Fruit fly (Drosophila melanogaster) whole organism, embryonic: ENCODE results near the gene CG16953.

Source experiments
- Adf1 ChIP-seq: fragments of 200-800 bp; sonication (Bioruptor generic); IDR thresholded peaks from 2 replicates; pipeline ENCODE4 v1.3.6; 2022; ENCODE audit warnings: missing biosample characterization, missing genetic modification characterization
- Aef1 ChIP-seq: fragments of 200-800 bp; sonication (Bioruptor generic); IDR thresholded peaks from 3 replicates; pipeline ENCODE4 v1.3.6; 2022; ENCODE audit warnings: missing biosample characterization, missing genetic modification characterization
- CG10979 ChIP-seq: fragments of 200-800 bp; sonication (Bioruptor generic); optimal IDR thresholded peaks from 2 replicates; lab custom pipeline; 2018; ENCODE audit warnings: missing biosample characterization, mild to moderate bottlenecking, missing genetic modification characterization, moderate library complexity
- CG11695 ChIP-seq: fragments of 200-800 bp; sonication (Bioruptor generic); IDR thresholded peaks from 3 replicates; pipeline ENCODE4 v1.3.6; 2022; ENCODE audit warnings: missing biosample characterization, missing genetic modification characterization
- CG12391 ChIP-seq: fragments of 200-800 bp; sonication (Bioruptor generic); optimal IDR thresholded peaks from 3 replicates; lab custom pipeline; 2018; ENCODE audit warnings: missing biosample characterization, mild to moderate bottlenecking, missing genetic modification characterization, moderate library complexity
- CG12744 ChIP-seq: fragments of 200-800 bp; sonication (Bioruptor generic); optimal IDR thresholded peaks from 2 replicates; lab custom pipeline; 2016; ENCODE audit warnings: missing biosample characterization, missing genetic modification characterization
- CG13287 ChIP-seq: fragments of 200-800 bp; sonication (Bioruptor generic); IDR thresholded peaks from 2 replicates; pipeline ENCODE4 v1.3.6; 2022; ENCODE audit warnings: missing biosample characterization, missing genetic modification characterization; ENCODE audit not compliant: partially characterized antibody
- CG13894 ChIP-seq: fragments of 200-800 bp; sonication (Bioruptor generic); optimal IDR thresholded peaks from 3 replicates; lab custom pipeline; 2018; ENCODE audit warnings: missing biosample characterization, mild to moderate bottlenecking, missing genetic modification characterization, moderate library complexity
- CG14965 ChIP-seq: fragments of 200-800 bp; sonication (Bioruptor generic); optimal IDR thresholded peaks from 2 replicates; lab custom pipeline; 2016; ENCODE audit warnings: missing biosample characterization, missing genetic modification characterization, borderline replicate concordance
- CG16813 ChIP-seq: fragments of 200-800 bp; sonication (Bioruptor generic); IDR thresholded peaks from 3 replicates; pipeline ENCODE4 v1.3.6; 2022; ENCODE audit warnings: missing biosample characterization, missing genetic modification characterization; ENCODE audit not compliant: partially characterized antibody
- CG16815 ChIP-seq: fragments of 200-800 bp; sonication (Bioruptor generic); optimal IDR thresholded peaks from 3 replicates; lab custom pipeline; 2017; ENCODE audit warnings: missing biosample characterization, mild to moderate bottlenecking, missing genetic modification characterization
- CG2202 ChIP-seq: fragments of 200-800 bp; sonication (Bioruptor generic); optimal IDR thresholded peaks from 2 replicates; lab custom pipeline; 2018; ENCODE audit warnings: missing biosample characterization, mild to moderate bottlenecking, missing genetic modification characterization
- CG5180 ChIP-seq: fragments of 200-800 bp; sonication (Bioruptor generic); optimal IDR thresholded peaks from 3 replicates; lab custom pipeline; 2017; ENCODE audit warnings: missing biosample characterization, missing genetic modification characterization, mild to moderate bottlenecking, moderate library complexity, missing genetic modification reagents
- CG5245 ChIP-seq: fragments of 200-800 bp; sonication (Bioruptor generic); optimal IDR thresholded peaks from 3 replicates; lab custom pipeline; 2016; ENCODE audit warnings: missing biosample characterization, missing genetic modification characterization
- CG6175 ChIP-seq: fragments of 200-800 bp; sonication (Bioruptor generic); IDR thresholded peaks from 3 replicates; pipeline ENCODE4 v1.3.6; 2022; ENCODE audit warnings: missing biosample characterization, missing genetic modification characterization
- CG6272 ChIP-seq: fragments of 200-800 bp; sonication (Bioruptor generic); IDR thresholded peaks from 2 replicates; pipeline ENCODE4 v1.3.6; 2022; ENCODE audit warnings: missing biosample characterization, missing genetic modification characterization
- CG7786 ChIP-seq: fragments of 200-800 bp; sonication (Bioruptor generic); optimal IDR thresholded peaks from 2 replicates; lab custom pipeline; 2016; ENCODE audit warnings: missing biosample characterization, missing genetic modification characterization
- CG8944 ChIP-seq: fragments of 200-800 bp; sonication (Bioruptor generic); optimal IDR thresholded peaks from 3 replicates; lab custom pipeline; 2016; ENCODE audit warnings: missing biosample characterization, missing genetic modification characterization
- CG9876 ChIP-seq: fragments of 200-800 bp; sonication (Bioruptor generic); optimal IDR thresholded peaks from 2 replicates; lab custom pipeline; 2016; ENCODE audit warnings: missing biosample characterization, missing genetic modification characterization
- CkIIα-i1 ChIP-seq: fragments of 200-800 bp; sonication (Bioruptor generic); IDR thresholded peaks from 2 replicates; pipeline ENCODE4 v1.3.6; 2022; ENCODE audit warnings: missing biosample characterization, missing genetic modification characterization
- Dip3 ChIP-seq: fragments of 200-800 bp; sonication (Bioruptor generic); optimal IDR thresholded peaks from 3 replicates; lab custom pipeline; 2016; ENCODE audit warnings: missing biosample characterization, missing genetic modification characterization
- HLH54F ChIP-seq: fragments of 200-800 bp; sonication (Bioruptor generic); optimal IDR thresholded peaks from 3 replicates; lab custom pipeline; 2016; ENCODE audit warnings: missing biosample characterization, missing genetic modification characterization
- HLHmδ ChIP-seq: fragments of 200-800 bp; sonication (Bioruptor generic); optimal IDR thresholded peaks from 2 replicates; lab custom pipeline; 2018; ENCODE audit warnings: missing biosample characterization, mild to moderate bottlenecking, missing genetic modification characterization, moderate library complexity
- HmgZ ChIP-seq: fragments of 200-800 bp; sonication (Bioruptor generic); optimal IDR thresholded peaks from 2 replicates; lab custom pipeline; 2018; ENCODE audit warnings: missing biosample characterization, mild to moderate bottlenecking, missing genetic modification characterization
- Hr39 ChIP-seq: fragments of >200 bp; optimal IDR thresholded peaks from 2 replicates; lab custom pipeline; 2017
- Hsf ChIP-seq: fragments of 200-800 bp; sonication (Bioruptor generic); optimal IDR thresholded peaks from 3 replicates; lab custom pipeline; 2016; ENCODE audit warnings: missing biosample characterization, missing genetic modification characterization
- Jarid2 ChIP-seq: fragments of 200-800 bp; sonication (Bioruptor generic); optimal IDR thresholded peaks from 3 replicates; lab custom pipeline; 2017; ENCODE audit warnings: mild to moderate bottlenecking, missing biosample characterization, missing genetic modification reagents, missing genetic modification characterization
- NC2β ChIP-seq: fragments of 200-800 bp; sonication (Bioruptor generic); optimal IDR thresholded peaks from 2 replicates; lab custom pipeline; 2016; ENCODE audit warnings: missing biosample characterization, missing genetic modification characterization
- NFAT ChIP-seq: fragments of 200-800 bp; sonication (Bioruptor generic); IDR thresholded peaks from 2 replicates; pipeline ENCODE4 v1.3.6; 2022; ENCODE audit warnings: missing biosample characterization, missing genetic modification characterization
- Ptx1 ChIP-seq: fragments of 200-800 bp; sonication (Bioruptor generic); IDR thresholded peaks from 2 replicates; pipeline ENCODE4 v1.3.6; 2022; ENCODE audit warnings: missing biosample characterization, missing genetic modification characterization
- Scr ChIP-seq: fragments of 200-800 bp; sonication (Bioruptor generic); IDR thresholded peaks from 2 replicates; pipeline ENCODE4 v1.3.6; 2022; ENCODE audit warnings: missing biosample characterization, missing genetic modification characterization; ENCODE audit not compliant: partially characterized antibody
- Sox102F ChIP-seq: fragments of 200-800 bp; sonication (Bioruptor generic); optimal IDR thresholded peaks from 2 replicates; lab custom pipeline; 2018; ENCODE audit warnings: missing biosample characterization, mild to moderate bottlenecking, missing genetic modification characterization, moderate library complexity
- abd-A ChIP-seq: fragments of 200-800 bp; sonication (Bioruptor generic); optimal IDR thresholded peaks from 3 replicates; lab custom pipeline; 2019; ENCODE audit warnings: missing biosample characterization, mild to moderate bottlenecking, missing genetic modification characterization, moderate library complexity
- ash1 ChIP-seq: fragments of 200-800 bp; sonication (Bioruptor generic); optimal IDR thresholded peaks from 2 replicates; lab custom pipeline; 2018; ENCODE audit warnings: missing biosample characterization, mild to moderate bottlenecking, missing genetic modification characterization
- corto ChIP-seq: fragments of 200-800 bp; sonication (Bioruptor generic); optimal IDR thresholded peaks from 2 replicates; lab custom pipeline; 2016; ENCODE audit warnings: missing biosample characterization, mild to moderate bottlenecking, missing genetic modification characterization, moderate library complexity
- crc ChIP-seq: fragments of 200-800 bp; sonication (Bioruptor generic); optimal IDR thresholded peaks from 2 replicates; lab custom pipeline; 2016; ENCODE audit warnings: missing biosample characterization, missing genetic modification characterization
- dan ChIP-seq: fragments of 200-800 bp; sonication (Bioruptor generic); IDR thresholded peaks from 2 replicates; pipeline ENCODE4 v1.3.6; 2022; ENCODE audit warnings: missing biosample characterization, missing genetic modification characterization
- danr ChIP-seq: fragments of 200-800 bp; sonication (Bioruptor generic); IDR thresholded peaks from 2 replicates; pipeline ENCODE4 v1.3.6; 2022; ENCODE audit warnings: missing biosample characterization, missing genetic modification characterization
- dati ChIP-seq: fragments of 200-800 bp; sonication (Bioruptor generic); IDR thresholded peaks from 2 replicates; pipeline ENCODE4 v1.3.6; 2022; ENCODE audit warnings: missing biosample characterization, missing genetic modification characterization
- fru ChIP-seq: fragments of >200 bp; optimal IDR thresholded peaks from 2 replicates; lab custom pipeline; 2017
- mld ChIP-seq: fragments of 200-800 bp; sonication (Bioruptor generic); IDR thresholded peaks from 3 replicates; pipeline ENCODE4 v1.3.6; 2022; ENCODE audit warnings: missing biosample characterization, missing genetic modification characterization; ENCODE audit not compliant: partially characterized antibody
- nerfin-2 ChIP-seq: fragments of 200-800 bp; sonication (Bioruptor generic); IDR thresholded peaks from 2 replicates; pipeline ENCODE4 v1.3.6; 2022; ENCODE audit warnings: missing biosample characterization, missing genetic modification characterization; ENCODE audit not compliant: partially characterized antibody
- odd ChIP-seq: fragments of 200-800 bp; sonication (Bioruptor generic); optimal IDR thresholded peaks from 2 replicates; lab custom pipeline; 2017; ENCODE audit warnings: missing biosample characterization, mild to moderate bottlenecking, missing genetic modification characterization
- sqz ChIP-seq: fragments of 200-800 bp; sonication (Bioruptor generic); optimal IDR thresholded peaks from 3 replicates; lab custom pipeline; 2018; ENCODE audit warnings: missing biosample characterization, mild to moderate bottlenecking, missing genetic modification characterization
- ssp ChIP-seq: fragments of 200-800 bp; sonication (Bioruptor generic); IDR thresholded peaks from 2 replicates; pipeline ENCODE4 v1.3.6; 2022; ENCODE audit warnings: missing biosample characterization, missing genetic modification characterization
- tna ChIP-seq: fragments of 200-800 bp; sonication (Bioruptor generic); IDR thresholded peaks from 2 replicates; pipeline ENCODE4 v1.3.6; 2022; ENCODE audit warnings: missing biosample characterization, missing genetic modification characterization; ENCODE audit not compliant: partially characterized antibody
- twi ChIP-seq: fragments of 200-800 bp; optimal IDR thresholded peaks from 2 replicates; lab custom pipeline; 2019; ENCODE audit warnings: missing biosample characterization, mild to moderate bottlenecking, missing genetic modification characterization, moderate library complexity
- usp ChIP-seq: fragments of >200 bp; optimal IDR thresholded peaks from 2 replicates; lab custom pipeline; 2017; ENCODE audit warnings: missing biosample characterization, missing genetic modification characterization
- zfh2 ChIP-seq: fragments of 200-800 bp; sonication (Bioruptor generic); optimal IDR thresholded peaks from 2 replicates; lab custom pipeline; 2016; ENCODE audit warnings: missing biosample characterization, missing genetic modification characterization

The CG16953 gene

DNA sequence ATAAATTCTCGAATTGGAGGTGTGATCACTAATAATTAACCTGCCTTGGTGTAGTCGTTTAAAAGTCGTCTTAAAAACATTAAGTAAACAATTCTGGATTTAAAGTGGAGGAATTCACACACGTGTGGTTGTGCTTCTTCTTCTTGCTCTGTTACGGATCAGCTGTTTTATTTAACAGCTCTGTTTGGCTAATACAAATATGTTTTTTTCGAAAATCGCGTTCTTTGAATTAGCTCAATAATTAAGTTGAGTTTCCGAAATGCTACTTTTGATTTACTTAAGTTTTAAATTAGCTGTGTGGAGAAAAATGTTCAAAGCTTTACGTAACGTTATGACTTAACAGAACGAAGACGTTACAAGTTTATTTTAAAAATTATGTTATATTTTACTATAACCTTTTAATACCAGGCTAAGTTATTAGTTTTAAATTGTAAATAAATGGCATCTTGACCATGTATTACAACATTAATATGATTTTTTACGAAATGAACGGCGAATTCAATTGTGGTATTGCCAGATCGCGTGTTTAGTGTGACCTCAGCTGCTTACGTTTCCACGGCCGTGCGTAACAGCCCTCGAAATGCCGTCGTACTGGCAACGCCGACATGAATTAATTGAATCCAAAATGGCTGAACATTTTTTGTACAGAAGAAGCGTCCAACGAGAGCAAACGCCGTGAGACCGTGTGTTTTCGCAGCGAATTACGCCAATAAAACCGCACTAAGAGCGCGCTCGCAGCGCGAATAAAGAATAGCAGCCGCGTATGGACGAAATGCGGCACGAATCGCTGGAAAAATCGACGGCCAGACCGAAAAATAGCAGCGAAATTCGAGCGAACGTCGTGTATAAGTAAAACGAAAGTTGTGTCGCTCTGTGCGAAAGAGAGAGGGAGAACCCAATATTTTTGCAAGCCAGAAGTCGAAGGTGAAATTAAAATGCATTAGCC lies 7.2 kb upstream of the CG16953 start, which contains the start of the genes Pus1 and bon (continued):
- TF ChIP-seq zfh2 (GFP tag; lab: Kevin White, UChicago) (peak; percentile 17), Ptx1 (GFP tag; lab: Robert Waterston, UW) (no peak), fru (no peak), HmgZ (tag; lab: Kevin White, UChicago) (peak; percentile 29), CG13287 (GFP tag; lab: Robert Waterston, UW) (peak; percentile 39; the same call in 1 of the 2 replicates), HLHmδ (GFP tag; lab: Kevin White, UChicago) (peak; percentile 37), CG16815 (GFP tag; lab: Kevin White, UChicago) (no peak), Dip3 (no peak), ash1 (no peak), NFAT (GFP tag; lab: Robert Waterston, UW) (0 out of 2 replicates have a peak, but pooled peaks have one; percentile 13), sqz (GFP tag; lab: Kevin White, UChicago) (peak; percentile 76), corto (GFP tag; lab: Kevin White, UChicago) (no peak), CkIIα-i1 (GFP tag; lab: Robert Waterston, UW) (no peak), dati (GFP tag; lab: Robert Waterston, UW) (no peak), CG10979 (no peak), CG6272 (no peak), odd (no peak), crc (GFP tag; lab: Kevin White, UChicago) (no peak), Hsf (GFP tag; lab: Kevin White, UChicago) (peak; percentile 43), usp (no peak), ssp (no peak), NC2β (GFP tag; lab: Kevin White, UChicago) (peak; percentile 46), CG13894 (tag; lab: Kevin White, UChicago) (no peak), CG5245 (no peak), danr (GFP tag; lab: Robert Waterston, UW) (no peak), Aef1 (GFP tag; lab: Robert Waterston, UW) (no peak), mld (GFP tag; lab: Robert Waterston, UW) (no peak), Sox102F (GFP tag; lab: Kevin White, UChicago) (no peak), CG12744 (GFP tag; lab: Kevin White, UChicago) (no peak), CG16813 (GFP tag; lab: Robert Waterston, UW) (peak; percentile 14; the same call in 1 of the 3 replicates), tna (peak; percentile 46; the same call in 1 of the 2 replicates), Scr (GFP tag; lab: Robert Waterston, UW) (peak; percentile 39), abd-A (tag; lab: Kevin White, UChicago) (no peak), Hr39 (lab: Kevin White, UChicago) (no peak), dan (GFP tag; lab: Robert Waterston, UW) (no peak), CG6175 (GFP tag; lab: Robert Waterston, UW) (no peak), CG14965 (GFP tag; lab: Kevin White, UChicago) (no peak), CG8944 (GFP tag; lab: Kevin White, UChicago) (no peak), CG5180 (GFP tag; lab: Kevin White, UChicago) (no peak), Jarid2 (GFP tag; lab: Kevin White, UChicago) (peak; percentile 49), CG2202 (tag; lab: Kevin White, UChicago) (no peak), HLH54F (GFP tag; lab: Kevin White, UChicago) (peak; percentile 30), CG7786 (no peak), nerfin-2 (GFP tag; lab: Robert Waterston, UW) (no peak), CG11695 (GFP tag; lab: Robert Waterston, UW) (no peak), CG12391 (tag; lab: Kevin White, UChicago) (peak; percentile 23), CG9876 (GFP tag; lab: Kevin White, UChicago) (no peak), twi (tag; lab: Kevin White, UChicago) (no peak), Adf1 (no peak)
